Fruit fly (Drosophila melanogaster) whole organism, wandering third instar larva: Measurements from ENCODE around the gene FipoQ.

Experiments used
- Myc ChIP-seq: fragments of >200 bp; optimal IDR thresholded peaks from 2 replicates; lab custom pipeline; 2017
- dl ChIP-seq, 2 experiments: fragments of 175-275, 200-275 bp in 1 of 2; fragments of 200-275 bp in 1 of 2; sonication (Bioruptor generic); optimal IDR thresholded peaks; lab custom pipeline; 2018; ENCODE audit warnings: mild to moderate bottlenecking in 2 of 2, missing biosample characterization in 2 of 2, missing genetic modification characterization in 2 of 2, moderate library complexity in 2 of 2; ENCODE audit not compliant: partially characterized antibody in 2 of 2, insufficient read depth in 1 of 2
- dsf ChIP-seq: sonication (Bioruptor generic); optimal IDR thresholded peaks from 2 replicates; lab custom pipeline; 2016; ENCODE audit warnings: missing biosample characterization, missing genetic modification characterization, borderline replicate concordance
- h ChIP-seq: fragments of 200-800 bp; sonication (Bioruptor generic); optimal IDR thresholded peaks from 3 replicates; lab custom pipeline; 2016; ENCODE audit warnings: missing biosample characterization, mild to moderate bottlenecking, missing genetic modification characterization
- pan ChIP-seq: fragments of >200 bp; optimal IDR thresholded peaks from 2 replicates; lab custom pipeline; 2017

dm6 chr3R:29461069-29461468, 33.5 kb upstream of the FipoQ start:
- TF ChIP-seq Myc (lab: Kevin White, UChicago) (no peak), h (GFP tag; lab: Kevin White, UChicago) (peak; percentile 14), pan (lab: Kevin White, UChicago) (no peak), dsf (GFP tag; lab: Kevin White, UChicago) (no peak), dl (GFP tag; optimal IDR thresholded peaks at IDR 0.05; lab: Kevin White, UChicago; ENCODE audit: insufficient read depth in 1 of 2, partially characterized antibody in 2 of 2) (no peak)
